Worm (Caenorhabditis elegans) whole organism, L1 larva: ENCODE data around the gene aly-3.
A peak's percentile ranks its signal among the peaks of the same experiment; 100 is the strongest.

ENCODE experiments used
- C04F5.9 ChIP-seq: sonication (generic microtip); optimal IDR thresholded peaks from 2 replicates; lab custom pipeline; 2016; ENCODE audit warnings: missing genetic modification characterization, missing compliant biosample characterization
- ama-1 ChIP-seq: fragments of 150-350 bp; optimal IDR thresholded peaks from 2 replicates; lab custom pipeline; 2014
- efl-1 ChIP-seq, 4 experiments: fragments of 150-350 bp; optimal IDR thresholded peaks in 3 of 4; peaks in 1 of 4; 1 replicate in 1 of 4; 2 replicates in 3 of 4; lab custom pipeline; 2014; ENCODE audit warnings: missing biosample characterization in 2 of 4, missing genetic modification characterization in 2 of 4, missing genetic modification reagents in 2 of 4
- elt-2 ChIP-seq: sonication (generic microtip); optimal IDR thresholded peaks from 2 replicates; lab custom pipeline; 2016; ENCODE audit warnings: missing genetic modification characterization, mild to moderate bottlenecking, inconsistent platforms, missing compliant biosample characterization, missing genetic modification reagents
- elt-3 ChIP-seq, 6 experiments: fragments of 150-350 bp in 1 of 6; sonication (generic microtip); optimal IDR thresholded peaks; 2 replicates each; lab custom pipeline; 2017 to 2018; ENCODE audit warnings: missing biosample characterization in 6 of 6, missing genetic modification characterization in 6 of 6, inconsistent platforms in 1 of 6
- ets-5 ChIP-seq: fragments of 200-800 bp; sonication (Bioruptor generic); IDR thresholded peaks from 2 replicates; pipeline ENCODE4 v1.3.6; 2022; ENCODE audit warnings: missing genetic modification characterization, missing compliant biosample characterization
- fos-1 ChIP-seq: fragments of 150-350 bp; optimal IDR thresholded peaks from 2 replicates; lab custom pipeline; 2014; ENCODE audit warnings: missing biosample characterization, missing genetic modification characterization
- irx-1 ChIP-seq: sonication (generic microtip); optimal IDR thresholded peaks from 2 replicates; lab custom pipeline; 2016; ENCODE audit warnings: missing genetic modification characterization, missing compliant biosample characterization
- isw-1 ChIP-seq: fragments of 200-800 bp; sonication (Bioruptor generic); IDR thresholded peaks from 2 replicates; pipeline ENCODE4 v1.3.6; 2022; ENCODE audit warnings: missing genetic modification characterization, missing compliant biosample characterization
- lin-35 ChIP-seq, 2 experiments: fragments of 150-350 bp; optimal IDR thresholded peaks; 2 replicates each; lab custom pipeline; 2014; ENCODE audit warnings: missing biosample characterization in 2 of 2, missing genetic modification characterization in 2 of 2, missing genetic modification reagents in 2 of 2
- mab-9 ChIP-seq: fragments of 200-800 bp; sonication (Bioruptor generic); IDR thresholded peaks from 2 replicates; pipeline ENCODE4 v1.3.6; 2022; ENCODE audit warnings: missing genetic modification reagents, missing genetic modification characterization, missing compliant biosample characterization
- mdl-1 ChIP-seq, 2 experiments: fragments of 150-350 bp; optimal IDR thresholded peaks; 2 replicates each; lab custom pipeline; 2014 to 2017; ENCODE audit warnings: missing biosample characterization in 2 of 2, missing genetic modification characterization in 2 of 2, inconsistent platforms in 1 of 2
- mep-1 ChIP-seq: fragments of 150-350 bp; optimal IDR thresholded peaks from 2 replicates; lab custom pipeline; 2014; ENCODE audit warnings: missing biosample characterization, missing genetic modification characterization
- nhr-71 ChIP-seq: sonication (generic microtip); optimal IDR thresholded peaks from 2 replicates; lab custom pipeline; 2016; ENCODE audit warnings: mild to moderate bottlenecking, missing genetic modification characterization, moderate library complexity, missing compliant biosample characterization
- nhr-76 ChIP-seq: sonication (generic microtip); optimal IDR thresholded peaks from 2 replicates; lab custom pipeline; 2017; ENCODE audit warnings: missing biosample characterization, missing genetic modification characterization
- nhr-85 ChIP-seq: sonication (generic microtip); peaks from one replicate; lab custom pipeline; 2016; ENCODE audit warnings: missing genetic modification characterization, inconsistent platforms, missing compliant biosample characterization
- pax-3 ChIP-seq: fragments of 200-800 bp; sonication (Bioruptor generic); optimal IDR thresholded peaks from 2 replicates; lab custom pipeline; 2018; ENCODE audit warnings: mild to moderate bottlenecking, missing genetic modification characterization, moderate library complexity, missing compliant biosample characterization
- sox-4 ChIP-seq: sonication (generic microtip); optimal IDR thresholded peaks from 2 replicates; lab custom pipeline; 2016; ENCODE audit warnings: missing genetic modification characterization, missing compliant biosample characterization
- unc-30 ChIP-seq: sonication (generic microtip); optimal IDR thresholded peaks from 2 replicates; lab custom pipeline; 2017; ENCODE audit warnings: missing biosample characterization, missing genetic modification characterization
- unc-98 ChIP-seq: fragments of 200-800 bp; sonication (Bioruptor generic); IDR thresholded peaks from 2 replicates; pipeline ENCODE4 v1.3.6; 2022; ENCODE audit warnings: missing genetic modification characterization, missing compliant biosample characterization
- zag-1 ChIP-seq: fragments of 150-350 bp; optimal IDR thresholded peaks from 2 replicates; lab custom pipeline; 2014; ENCODE audit warnings: missing biosample characterization, missing genetic modification characterization
- ztf-11 ChIP-seq, 2 experiments: sonication (generic microtip); optimal IDR thresholded peaks; 2 replicates each; lab custom pipeline; 2016 to 2017; ENCODE audit warnings: missing genetic modification characterization in 2 of 2, missing biosample characterization in 1 of 2, missing compliant biosample characterization in 1 of 2

The aly-3 gene

DNA sequence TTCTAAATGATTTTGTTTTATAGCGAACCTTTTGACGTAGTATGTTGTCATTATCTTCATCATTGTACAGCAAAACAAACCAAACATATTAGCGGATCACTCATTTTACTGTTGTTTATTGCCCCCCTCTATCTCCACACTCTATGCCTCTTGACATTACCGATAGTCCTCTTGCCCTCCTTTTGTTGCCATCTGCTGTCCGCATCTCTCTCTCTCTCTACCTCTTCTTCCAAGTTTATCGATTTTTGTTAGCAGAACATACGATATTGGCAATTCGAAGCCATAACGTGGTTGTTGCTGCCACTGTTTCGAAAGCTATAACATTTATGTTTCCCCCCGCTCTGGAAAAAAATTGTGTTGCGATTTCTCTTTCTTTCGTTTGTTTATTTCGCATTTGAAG, 34.8 kb downstream of the aly-3 start:
- TF ChIP-seq ets-5 (GFP tag; lab: Robert Waterston, UW), result no peak
- peak in 1 of 6 experiments; percentile 7 for TF ChIP-seq elt-3 (tag; optimal IDR thresholded peaks at IDR 0.05; lab: Kevin White, UChicago)
- TF ChIP-seq mep-1, result peak; percentile 9
- no peak for TF ChIP-seq zag-1 (tag; lab: Kevin White, UChicago)
- no peak for TF ChIP-seq sox-4 (tag; lab: Kevin White, UChicago)
- TF ChIP-seq ztf-11 (tag; optimal IDR thresholded peaks at IDR 0.05; lab: Kevin White, UChicago), result no peak
- no peak for TF ChIP-seq ama-1 (lab: Kevin White, UChicago)
- TF ChIP-seq lin-35 (GFP tag; optimal IDR thresholded peaks at IDR 0.05; lab: Kevin White, UChicago), result peak in 1 of 2 experiments; percentile 2
- peak; percentile 40 for TF ChIP-seq nhr-85 (tag; lab: Kevin White, UChicago)

DNA sequence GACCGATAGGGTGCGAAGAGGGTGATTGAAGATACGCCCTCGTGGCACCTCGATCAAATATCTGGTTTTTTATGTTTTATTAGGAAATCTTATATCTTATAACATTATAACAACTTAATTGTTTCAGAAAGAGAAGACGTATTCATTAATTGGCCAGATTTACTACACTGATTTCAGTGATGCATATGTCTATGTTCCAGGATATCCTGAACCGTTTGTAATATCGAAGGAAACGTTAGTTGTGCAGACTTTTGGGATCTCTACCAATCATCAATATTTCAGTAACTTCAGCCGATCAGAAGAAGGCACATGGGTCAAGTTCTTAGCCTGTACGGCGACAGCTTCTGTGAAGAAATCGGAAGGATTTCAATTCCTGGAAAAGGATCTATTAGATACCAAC, 37.3 kb downstream of the aly-3 start:
- TF ChIP-seq nhr-71 (tag; lab: Kevin White, UChicago), result no peak
- TF ChIP-seq mab-9, result no peak

DNA sequence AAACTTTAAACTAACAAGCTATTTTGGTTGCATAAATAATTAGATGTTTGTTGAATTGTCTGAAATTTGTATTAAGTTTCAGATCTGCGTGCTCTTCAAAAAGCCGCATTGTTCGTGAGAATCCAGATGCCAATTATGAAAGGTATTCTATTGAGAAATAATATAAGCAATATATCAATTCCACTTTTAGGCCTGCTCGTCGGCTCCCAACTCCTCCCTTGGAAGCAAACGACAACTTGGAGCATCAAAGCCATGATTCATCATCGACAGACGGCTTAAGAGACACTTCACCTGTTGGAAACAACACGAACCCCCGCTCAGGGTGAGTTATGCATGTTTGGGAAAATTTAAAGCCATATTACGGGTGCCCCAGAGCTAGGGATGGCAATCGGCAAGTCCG, 39.6 kb downstream of the aly-3 start:
- no peak for TF ChIP-seq unc-98
- TF ChIP-seq unc-30 (tag; lab: Kevin White, UChicago), result no peak
- no peak for TF ChIP-seq pax-3 (tag; lab: Kevin White, UChicago)
- no peak for TF ChIP-seq nhr-76
- TF ChIP-seq efl-1 (optimal IDR thresholded peaks at IDR 0.05; lab: Kevin White, UChicago), result no peak
- no peak for TF ChIP-seq efl-1 (GFP tag; optimal IDR thresholded peaks at IDR 0.05 in 1 of 2; lab: Kevin White, UChicago)
- TF ChIP-seq fos-1 (tag; lab: Kevin White, UChicago), result no peak
- TF ChIP-seq ets-5 (GFP tag; lab: Robert Waterston, UW), result no peak
- no peak for TF ChIP-seq mdl-1 (tag; optimal IDR thresholded peaks at IDR 0.05; lab: Kevin White, UChicago)

DNA sequence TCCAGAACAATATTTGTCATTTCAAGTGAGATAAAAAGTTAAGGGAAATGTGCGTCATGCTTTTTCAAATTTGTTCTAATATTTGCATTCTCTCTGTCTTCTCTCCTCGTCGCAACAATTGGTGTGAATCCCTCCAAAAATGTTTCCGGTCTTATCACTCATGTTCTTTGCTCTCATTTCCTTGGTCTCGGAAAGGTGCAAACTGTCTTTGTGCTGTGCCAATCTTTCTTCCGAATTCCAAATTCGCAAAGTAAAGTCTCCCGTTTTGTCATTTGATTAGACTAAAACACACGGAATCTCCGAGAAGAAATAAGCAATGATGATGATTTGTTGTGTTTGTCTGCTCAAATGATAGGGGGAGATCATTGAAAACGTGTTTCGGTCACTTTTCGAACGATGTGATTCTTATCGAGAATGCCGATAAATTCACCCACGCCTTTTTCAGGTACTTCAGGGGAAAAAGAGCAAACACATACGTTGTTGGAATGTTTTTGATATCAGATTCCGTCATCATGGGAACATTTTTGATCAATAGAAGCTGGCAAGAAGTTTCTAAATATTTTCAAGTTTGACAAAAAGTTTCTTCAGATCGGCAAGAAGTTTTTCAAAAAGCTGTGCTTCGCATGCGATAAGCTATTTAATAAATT, 42.5 kb downstream of the aly-3 start:
- TF ChIP-seq lin-35 (GFP tag; optimal IDR thresholded peaks at IDR 0.05; lab: Kevin White, UChicago) (no peak), irx-1 (tag; lab: Kevin White, UChicago) (no peak), isw-1 (GFP tag; lab: Robert Waterston, UW) (no peak), elt-2 (tag; lab: Kevin White, UChicago) (peak; percentile 47), efl-1 (optimal IDR thresholded peaks at IDR 0.05; lab: Kevin White, UChicago) (no peak), efl-1 (GFP tag; optimal IDR thresholded peaks at IDR 0.05 in 1 of 2; lab: Kevin White, UChicago) (peak in 1 of 2 experiments; percentile 70)

DNA sequence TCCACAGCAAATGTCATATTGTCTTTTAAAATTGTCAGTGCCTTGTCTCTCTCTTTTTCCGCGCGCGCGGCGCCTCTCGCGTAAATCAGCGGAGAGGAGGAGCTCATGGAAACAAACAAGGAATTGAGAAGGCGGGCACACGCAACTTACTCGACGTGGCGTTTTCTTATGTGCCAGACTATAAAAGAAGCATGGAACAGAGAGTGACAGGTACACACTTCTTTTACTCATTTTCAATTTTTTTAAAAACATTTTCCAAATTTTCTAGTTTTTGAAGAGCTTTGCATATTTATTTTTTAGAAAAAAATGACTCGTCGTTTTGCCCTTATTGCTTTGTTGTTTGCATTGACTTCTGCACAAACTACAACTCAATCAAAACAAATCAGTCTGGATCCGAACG, 44.9 kb downstream of the aly-3 start, which contains the start of gene F20B10.3:
Gene F20B10.3, plus strand, starts transcription at position 301 of the 400 bp plus-strand sequence.
- TF ChIP-seq efl-1 (optimal IDR thresholded peaks at IDR 0.05; lab: Kevin White, UChicago), result no peak
- peak in 1 of 2 experiments; percentile 43 for TF ChIP-seq efl-1 (GFP tag; optimal IDR thresholded peaks at IDR 0.05 in 1 of 2; lab: Kevin White, UChicago)
- no peak for TF ChIP-seq C04F5.9
